Worm (Caenorhabditis elegans) whole organism, late embryonic: ENCODE data around the gene ddx-17.

Source experiments
- F13H6.1 ChIP-seq: sonication (generic microtip); optimal IDR thresholded peaks from 2 replicates; lab custom pipeline; 2016; ENCODE audit warnings: missing genetic modification characterization, missing compliant biosample characterization
- ceh-22 ChIP-seq: sonication (generic microtip); optimal IDR thresholded peaks from 2 replicates; lab custom pipeline; 2017; ENCODE audit warnings: missing biosample characterization, missing genetic modification characterization
- elt-4 ChIP-seq: sonication (generic microtip); optimal IDR thresholded peaks from 2 replicates; lab custom pipeline; 2016; ENCODE audit warnings: missing genetic modification characterization, missing compliant biosample characterization
- ets-4 ChIP-seq: sonication (generic microtip); optimal IDR thresholded peaks from 2 replicates; lab custom pipeline; 2016; ENCODE audit warnings: missing genetic modification characterization, missing compliant biosample characterization
- nhr-11 ChIP-seq: fragments of 150-350 bp; optimal IDR thresholded peaks from 2 replicates; lab custom pipeline; 2014; ENCODE audit warnings: missing biosample characterization, missing genetic modification characterization
- odd-2 ChIP-seq: sonication (generic microtip); optimal IDR thresholded peaks from 2 replicates; lab custom pipeline; 2017; ENCODE audit warnings: antibody characterized with exemption, mild to moderate bottlenecking, missing genetic modification characterization, missing compliant biosample characterization
- sdc-2 ChIP-seq: sonication (generic microtip); optimal IDR thresholded peaks from 2 replicates; lab custom pipeline; 2016; ENCODE audit warnings: missing genotype, missing genetic modification characterization, missing compliant biosample characterization
- ztf-16 ChIP-seq: sonication (generic microtip); optimal IDR thresholded peaks from 2 replicates; lab custom pipeline; 2017; ENCODE audit warnings: missing genetic modification characterization, missing compliant biosample characterization

- no peak for TF ChIP-seq nhr-11 (tag; lab: Kevin White, UChicago)
- no peak for TF ChIP-seq sdc-2 (tag; lab: Kevin White, UChicago)
- no peak for TF ChIP-seq ceh-22 (tag; lab: Kevin White, UChicago)
- TF ChIP-seq odd-2 (tag; lab: Kevin White, UChicago): no peak
- no peak for TF ChIP-seq F13H6.1 (tag; lab: Kevin White, UChicago)
- TF ChIP-seq ets-4 (tag; lab: Kevin White, UChicago): no peak
- no peak for TF ChIP-seq ztf-16 (tag; lab: Kevin White, UChicago)
- no peak for TF ChIP-seq elt-4 (tag; lab: Kevin White, UChicago)
Measured at ce11 chrV:14028256-14028743, 16.4 kb upstream of the ddx-17 start.
